Worm (Caenorhabditis elegans): Measurements from ENCODE around the gene ZK742.3.

Gene ZK742.3

DNA sequence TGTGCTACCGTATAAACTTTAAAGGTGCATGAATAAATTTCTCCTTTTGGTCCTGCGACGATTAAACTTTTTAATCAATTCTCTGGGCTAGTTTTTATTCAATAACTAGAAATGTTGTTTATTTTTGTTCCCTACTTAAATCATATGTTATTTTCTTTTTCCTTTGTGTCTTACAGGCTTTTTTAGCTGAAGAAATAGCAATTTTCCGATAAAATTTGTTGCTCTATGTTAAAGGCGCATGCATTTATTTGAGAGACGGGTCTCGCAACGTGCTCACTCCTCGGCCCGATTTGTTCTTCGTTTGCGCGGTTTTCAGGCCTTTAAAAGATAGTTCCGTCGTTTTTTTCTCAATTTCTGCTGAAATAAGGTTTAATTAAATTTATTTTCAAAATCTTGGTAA, 44.2 kb upstream of the ZK742.3 start:
- TF ChIP-seq hmg-11 (tag; optimal IDR thresholded peaks at IDR 0.05) (peak; percentile 19), fos-1 (tag; optimal IDR thresholded peaks at IDR 0.05) (no peak), elt-1 (tag; optimal IDR thresholded peaks at IDR 0.05) (no peak), pha-4 (tag; optimal IDR thresholded peaks at IDR 0.05) (peak; percentile 29), snpc-4 (tag; optimal IDR thresholded peaks at IDR 0.05) (peak; percentile 19), nfya-1 (tag; optimal IDR thresholded peaks at IDR 0.05; ENCODE audit: insufficient read depth) (peak; percentile 26), lin-15B (tag; optimal IDR thresholded peaks at IDR 0.05) (peak; percentile 14)

DNA sequence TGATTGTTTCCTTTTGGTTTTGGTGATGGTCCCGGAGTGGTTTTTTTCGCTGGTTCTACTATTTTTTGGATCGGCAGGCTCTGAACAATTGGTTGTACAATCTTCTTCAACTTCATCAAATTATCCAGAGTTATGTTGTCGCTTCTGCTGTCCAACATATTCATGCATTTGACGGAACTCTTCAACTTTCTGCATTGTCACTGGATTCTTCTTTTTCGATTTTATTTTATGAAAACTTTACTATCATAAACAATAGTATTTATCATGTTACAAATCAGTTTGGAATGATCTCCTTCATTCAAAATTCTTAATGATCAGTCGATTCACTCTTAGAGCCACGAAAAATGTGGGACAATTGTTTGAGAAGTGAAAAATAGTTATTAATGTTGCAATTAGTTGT, 42.4 kb upstream of the ZK742.3 start:
- TF ChIP-seq sea-2 (GFP tag; optimal IDR thresholded peaks at IDR 0.05) (no peak), lin-39 (tag; optimal IDR thresholded peaks at IDR 0.05) (no peak), R02D3.7 (tag; optimal IDR thresholded peaks at IDR 0.05) (no peak), ama-1 (optimal IDR thresholded peaks at IDR 0.05) (no peak), ceh-16 (tag; optimal IDR thresholded peaks at IDR 0.05) (no peak), ztf-4 (tag; optimal IDR thresholded peaks at IDR 0.05) (no peak), mdl-1 (tag; optimal IDR thresholded peaks at IDR 0.05) (no peak), nhr-43 (tag; optimal IDR thresholded peaks at IDR 0.05; ENCODE audit: poor library complexity, severe bottlenecking) (no peak), unc-39 (tag; optimal IDR thresholded peaks at IDR 0.05) (no peak), nhr-11 (tag; optimal IDR thresholded peaks at IDR 0.05) (no peak), skn-1 (tag; optimal IDR thresholded peaks at IDR 0.05) (no peak), daf-12 (tag; optimal IDR thresholded peaks at IDR 0.05) (no peak), nhr-28 (tag; optimal IDR thresholded peaks at IDR 0.05) (no peak), nhr-12 (tag; optimal IDR thresholded peaks at IDR 0.05) (no peak), elt-1 (tag; optimal IDR thresholded peaks at IDR 0.05) (no peak)

DNA sequence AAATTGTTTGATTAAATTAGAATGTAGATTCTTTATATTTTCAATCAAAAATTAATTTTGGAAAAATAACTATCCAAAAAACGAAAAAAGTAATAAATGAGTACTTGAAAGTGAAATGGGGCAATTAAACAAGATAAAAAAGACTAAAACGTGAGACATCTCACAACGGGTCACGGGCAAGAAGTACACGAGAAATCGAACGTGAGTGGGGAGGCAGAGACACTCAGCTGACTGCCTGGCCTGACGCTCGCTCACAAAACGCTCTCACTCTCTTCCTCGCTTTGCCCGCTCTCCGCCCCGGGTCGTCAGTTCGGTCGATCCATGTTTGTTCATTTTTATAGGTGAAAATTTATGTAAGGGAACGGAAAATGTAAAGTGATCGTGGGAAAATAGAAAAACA, 38.5 kb upstream of the ZK742.3 start:
- TF ChIP-seq egl-27 (tag; optimal IDR thresholded peaks at IDR 0.05): no peak
- peak; percentile 15 for TF ChIP-seq nhr-23 (tag; optimal IDR thresholded peaks at IDR 0.05)
- TF ChIP-seq skn-1 (tag; optimal IDR thresholded peaks at IDR 0.05): no peak
- no peak for TF ChIP-seq nhr-11 (tag; optimal IDR thresholded peaks at IDR 0.05)
- TF ChIP-seq nfya-1 (tag; optimal IDR thresholded peaks at IDR 0.05; ENCODE audit: insufficient read depth): no peak
- peak; percentile 31 for TF ChIP-seq elt-2 (tag; optimal IDR thresholded peaks at IDR 0.05)
- TF ChIP-seq elt-1 (tag; optimal IDR thresholded peaks at IDR 0.05): no peak
- TF ChIP-seq ama-1 (optimal IDR thresholded peaks at IDR 0.05): peak; percentile 8
- TF ChIP-seq ceh-82 (tag; optimal IDR thresholded peaks at IDR 0.05): no peak
- no peak for TF ChIP-seq nhr-25 (tag; optimal IDR thresholded peaks at IDR 0.05)
- TF ChIP-seq hmg-11 (tag; optimal IDR thresholded peaks at IDR 0.05): peak; percentile 38
- TF ChIP-seq pqm-1 (tag; optimal IDR thresholded peaks at IDR 0.05): no peak
- TF ChIP-seq pha-4 (tag; optimal IDR thresholded peaks at IDR 0.05): peak; percentile 45
- TF ChIP-seq jun-1 (tag; optimal IDR thresholded peaks at IDR 0.05): no peak

DNA sequence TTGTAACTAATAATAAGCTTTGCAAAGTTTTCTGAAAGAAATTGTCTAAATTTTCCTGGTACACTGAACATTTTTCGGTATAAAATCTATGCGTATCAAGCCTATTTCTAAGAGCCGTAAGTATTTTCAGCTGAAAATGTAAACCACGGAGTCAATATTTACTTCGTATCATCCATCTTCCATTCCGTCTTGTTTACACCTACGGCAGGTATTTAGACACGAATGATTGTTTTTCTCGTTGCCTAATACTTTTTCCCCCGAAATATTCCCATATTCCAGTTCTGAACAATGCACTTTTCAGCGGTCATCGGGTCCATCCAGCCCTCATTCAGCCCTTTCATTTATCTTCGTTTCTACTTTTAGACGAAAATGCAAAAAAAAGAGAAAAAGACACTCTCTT, 38.0 kb upstream of the ZK742.3 start:
- TF ChIP-seq pha-4 (tag; optimal IDR thresholded peaks at IDR 0.05) (peak; percentile 88), lin-39 (tag; optimal IDR thresholded peaks at IDR 0.05) (peak; percentile 32), elt-2 (tag; optimal IDR thresholded peaks at IDR 0.05) (no peak)

DNA sequence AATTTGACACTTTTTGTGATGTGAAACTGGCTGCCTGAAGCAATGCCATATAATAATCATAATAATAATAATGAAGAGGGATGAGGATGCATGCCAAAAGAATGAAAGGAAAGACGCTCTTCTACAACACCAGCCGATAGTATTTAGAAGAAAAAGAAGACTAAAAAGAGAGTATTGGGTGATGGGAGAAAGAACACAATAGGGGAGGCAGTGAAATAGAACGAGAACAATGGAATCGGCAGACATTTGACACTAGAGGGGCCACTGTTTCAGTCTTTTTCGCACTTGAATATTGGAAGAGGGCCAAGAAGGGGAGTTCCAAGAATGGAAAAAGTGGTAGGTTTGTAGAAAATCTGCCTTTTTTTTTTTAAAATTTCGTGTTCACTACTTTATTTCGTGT, 37.5 kb upstream of the ZK742.3 start, which contains the start of gene memo-1:
Gene memo-1, minus strand, starts transcription at position 2 of the 400 bp plus-strand sequence.
- TF ChIP-seq sea-2 (GFP tag; optimal IDR thresholded peaks at IDR 0.05) (no peak), egl-27 (tag; optimal IDR thresholded peaks at IDR 0.05) (no peak), elt-1 (tag; optimal IDR thresholded peaks at IDR 0.05) (no peak), ceh-28 (tag; optimal IDR thresholded peaks at IDR 0.05) (no peak), fkh-2 (tag; optimal IDR thresholded peaks at IDR 0.05) (no peak)

DNA sequence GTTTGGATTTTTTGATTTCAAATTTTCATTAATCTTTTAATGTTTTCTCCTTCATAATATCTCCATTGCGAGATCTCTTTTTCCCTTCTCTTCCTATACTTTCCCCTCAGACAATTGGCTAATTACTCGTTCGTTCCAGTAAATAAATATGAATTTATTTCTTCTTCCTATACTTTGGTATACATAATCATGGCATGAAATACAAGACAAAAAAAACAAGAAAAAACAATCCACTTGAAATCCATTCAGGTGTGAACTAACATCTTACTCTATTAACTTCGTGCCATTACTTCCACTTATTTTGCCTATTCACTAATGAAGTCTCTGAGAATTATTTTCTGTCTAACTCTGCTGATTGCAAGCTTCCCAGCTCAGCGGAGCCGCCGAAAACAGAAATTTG, 32.5 kb upstream of the ZK742.3 start, which contains the start of gene grd-8:
Gene grd-8, plus strand, starts transcription at position 301 of the 400 bp plus-strand sequence.
- TF ChIP-seq ceh-82 (tag; optimal IDR thresholded peaks at IDR 0.05): no peak
- TF ChIP-seq skn-1 (tag; optimal IDR thresholded peaks at IDR 0.05): no peak
- no peak for TF ChIP-seq nfya-1 (tag; optimal IDR thresholded peaks at IDR 0.05; ENCODE audit: insufficient read depth)
- TF ChIP-seq aly-2 (tag; optimal IDR thresholded peaks at IDR 0.05): no peak
- TF ChIP-seq zag-1 (tag; optimal IDR thresholded peaks at IDR 0.05): no peak
- no peak for TF ChIP-seq lin-39 (tag; optimal IDR thresholded peaks at IDR 0.05)
- TF ChIP-seq hmg-11 (tag; optimal IDR thresholded peaks at IDR 0.05): no peak
- TF ChIP-seq mdl-1 (tag; optimal IDR thresholded peaks at IDR 0.05): no peak
- TF ChIP-seq mml-1 (tag; optimal IDR thresholded peaks at IDR 0.05): no peak
- TF ChIP-seq fkh-2 (tag; optimal IDR thresholded peaks at IDR 0.05): no peak
- no peak for TF ChIP-seq ceh-16 (tag; optimal IDR thresholded peaks at IDR 0.05)
- no peak for TF ChIP-seq snpc-4 (tag; optimal IDR thresholded peaks at IDR 0.05)
- TF ChIP-seq egl-27 (tag; optimal IDR thresholded peaks at IDR 0.05): no peak

Data from whole organism, L3 larva.